Worm (Caenorhabditis elegans): ENCODE measurements around the gene hpo-31.

hpo-31 gene

ce11 chrV:13812330-13812729 is 10.5 kb upstream of the hpo-31 start:
- no peak for TF ChIP-seq pros-1 (tag; optimal IDR thresholded peaks at IDR 0.05)
- TF ChIP-seq unc-42 (tag; optimal IDR thresholded peaks at IDR 0.05) = peak; percentile 68

ce11 chrV:13812931-13813330 is 9.9 kb upstream of the hpo-31 start, which contains the start of gene ceh-24:
Gene ceh-24 (plus strand): TSS chrV:13813231.
- TF ChIP-seq ceh-34 (tag; optimal IDR thresholded peaks at IDR 0.05) (no peak), ztf-16 (tag; optimal IDR thresholded peaks at IDR 0.05) (no peak), ttx-3 (tag; optimal IDR thresholded peaks at IDR 0.05) (no peak), tbx-2 (tag; optimal IDR thresholded peaks at IDR 0.05) (no peak), pat-9 (tag; optimal IDR thresholded peaks at IDR 0.05) (no peak), ceh-48 (tag; optimal IDR thresholded peaks at IDR 0.05) (no peak), ceh-30 (tag; optimal IDR thresholded peaks at IDR 0.05) (no peak), elt-4 (tag; optimal IDR thresholded peaks at IDR 0.05) (no peak), npax-4 (tag; optimal IDR thresholded peaks at IDR 0.05) (no peak), C38D4.7 (GFP tag; optimal IDR thresholded peaks at IDR 0.05) (no peak), fkh-6 (tag; optimal IDR thresholded peaks at IDR 0.05) (no peak), gmeb-2 (tag; optimal IDR thresholded peaks at IDR 0.05) (no peak)

ce11 chrV:13816877-13817276 is 6.0 kb upstream of the hpo-31 start, which contains the start of gene F55B12.2:
Gene F55B12.2 (minus strand): TSS chrV:13816977.
- no peak for TF ChIP-seq unc-3 (GFP tag; conservative IDR thresholded peaks at IDR 0.05)
- no peak for TF ChIP-seq unc-3 (tag; optimal IDR thresholded peaks at IDR 0.05)
- no peak for TF ChIP-seq ceh-48 (tag; optimal IDR thresholded peaks at IDR 0.05)
- no peak for TF ChIP-seq fkh-6 (tag; optimal IDR thresholded peaks at IDR 0.05)
- TF ChIP-seq ceh-30 (tag; optimal IDR thresholded peaks at IDR 0.05) = no peak
- TF ChIP-seq unc-86 (tag; optimal IDR thresholded peaks at IDR 0.05) = no peak
- no peak for TF ChIP-seq pat-9 (tag; optimal IDR thresholded peaks at IDR 0.05)
- no peak for TF ChIP-seq zip-5 (tag; optimal IDR thresholded peaks at IDR 0.05)
- TF ChIP-seq ceh-18 (tag; optimal IDR thresholded peaks at IDR 0.05) = no peak
- no peak for TF ChIP-seq ceh-22 (tag; optimal IDR thresholded peaks at IDR 0.05)
- TF ChIP-seq C38D4.7 (GFP tag; optimal IDR thresholded peaks at IDR 0.05) = no peak
- TF ChIP-seq ceh-31 (tag; optimal IDR thresholded peaks at IDR 0.05) = no peak
- no peak for TF ChIP-seq che-1 (tag; optimal IDR thresholded peaks at IDR 0.05)
- TF ChIP-seq dmd-4 (tag; optimal IDR thresholded peaks at IDR 0.05; ENCODE audit: borderline replicate concordance) = no peak
- no peak for TF ChIP-seq gmeb-2 (tag; optimal IDR thresholded peaks at IDR 0.05)
- no peak for TF ChIP-seq lim-6 (tag; optimal IDR thresholded peaks at IDR 0.05)
- TF ChIP-seq C08G9.2 (tag; optimal IDR thresholded peaks at IDR 0.05) = no peak
- TF ChIP-seq elt-2 (tag; optimal IDR thresholded peaks at IDR 0.05) = no peak

- TF ChIP-seq rnt-1 (tag; optimal IDR thresholded peaks at IDR 0.05) (peak; percentile 11), ceh-31 (tag; optimal IDR thresholded peaks at IDR 0.05) (peak; percentile 33), mec-3 (tag; optimal IDR thresholded peaks at IDR 0.05; ENCODE audit: borderline replicate concordance) (no peak), elt-2 (tag; optimal IDR thresholded peaks at IDR 0.05) (peak; percentile 41), tbx-7 (tag; optimal IDR thresholded peaks at IDR 0.05) (no peak), nfya-1 (tag; optimal IDR thresholded peaks at IDR 0.05) (peak; percentile 25), ceh-48 (tag; optimal IDR thresholded peaks at IDR 0.05) (peak; percentile 7), tbx-2 (tag; optimal IDR thresholded peaks at IDR 0.05) (peak; percentile 19), pax-1 (tag; optimal IDR thresholded peaks at IDR 0.05) (no peak)
Observed at ce11 chrV:13818824-13819408, 3.9 kb upstream of the hpo-31 start, which contains the start of gene sel-10. Gene sel-10 (plus strand): TSS chrV:13819361.

ce11 chrV:13827920-13828319 is 5.1 kb downstream of the hpo-31 start, which contains the start of gene nrf-5:
Gene nrf-5 (plus strand): TSS chrV:13828267.
- peak; percentile 14 for TF ChIP-seq unc-55 (GFP tag; optimal IDR thresholded peaks at IDR 0.05)
- TF ChIP-seq unc-42 (tag; optimal IDR thresholded peaks at IDR 0.05) = no peak
- TF ChIP-seq C38D4.7 (GFP tag; optimal IDR thresholded peaks at IDR 0.05) = no peak
- TF ChIP-seq C08G9.2 (tag; optimal IDR thresholded peaks at IDR 0.05) = no peak
